Fruit fly (Drosophila melanogaster) whole organism, embryonic: ENCODE results near the gene ATbp.

Source experiments
- Atf-2 ChIP-seq: fragments of 200-800 bp; sonication (Bioruptor generic); optimal IDR thresholded peaks from 2 replicates; lab custom pipeline; 2016; ENCODE audit warnings: missing biosample characterization, missing genetic modification characterization
- B-H2 ChIP-seq: fragments of 200-800 bp; sonication (Bioruptor generic); optimal IDR thresholded peaks from 2 replicates; lab custom pipeline; 2018; ENCODE audit warnings: missing biosample characterization, mild to moderate bottlenecking, missing genetic modification characterization
- Bgb ChIP-seq: fragments of 200-800 bp; sonication (Bioruptor generic); IDR thresholded peaks from 2 replicates; pipeline ENCODE4 v1.3.6; 2022; ENCODE audit warnings: missing biosample characterization, missing genetic modification characterization; ENCODE audit not compliant: partially characterized antibody
- CG10274 ChIP-seq: fragments of 200-800 bp; sonication (Bioruptor generic); optimal IDR thresholded peaks from 3 replicates; lab custom pipeline; 2017; ENCODE audit warnings: missing biosample characterization, mild to moderate bottlenecking, missing genetic modification characterization
- CG10543 ChIP-seq: fragments of 200-800 bp; sonication (Bioruptor generic); optimal IDR thresholded peaks from 3 replicates; lab custom pipeline; 2017; ENCODE audit warnings: missing biosample characterization, mild to moderate bottlenecking, missing genetic modification characterization, moderate library complexity
- CG11085 ChIP-seq: fragments of 200-800 bp; sonication (Bioruptor generic); IDR thresholded peaks from 2 replicates; pipeline ENCODE4 v1.3.6; 2022; ENCODE audit warnings: missing biosample characterization, missing genetic modification characterization
- CG12769 ChIP-seq: fragments of 200-800 bp; sonication (Bioruptor generic); optimal IDR thresholded peaks from 2 replicates; lab custom pipeline; 2019; ENCODE audit warnings: missing biosample characterization, mild to moderate bottlenecking, missing genetic modification characterization, moderate library complexity
- CG13287 ChIP-seq: fragments of 200-800 bp; sonication (Bioruptor generic); IDR thresholded peaks from 2 replicates; pipeline ENCODE4 v1.3.6; 2022; ENCODE audit warnings: missing biosample characterization, missing genetic modification characterization; ENCODE audit not compliant: partially characterized antibody
- CG13775 ChIP-seq: fragments of 200-800 bp; sonication (Bioruptor generic); optimal IDR thresholded peaks from 3 replicates; lab custom pipeline; 2017; ENCODE audit warnings: missing biosample characterization, mild to moderate bottlenecking, missing genetic modification characterization
- CG15514 ChIP-seq: fragments of 200-800 bp; sonication (Bioruptor generic); optimal IDR thresholded peaks from 3 replicates; lab custom pipeline; 2017; ENCODE audit warnings: missing biosample characterization, missing genetic modification characterization, mild to moderate bottlenecking, moderate library complexity, missing genetic modification reagents
- CG15696 ChIP-seq: fragments of 200-800 bp; sonication (Bioruptor generic); optimal IDR thresholded peaks from 2 replicates; lab custom pipeline; 2019; ENCODE audit warnings: missing biosample characterization, mild to moderate bottlenecking, missing genetic modification characterization, moderate library complexity
- CG2120 ChIP-seq: fragments of 200-800 bp; sonication (Bioruptor generic); optimal IDR thresholded peaks from 3 replicates; lab custom pipeline; 2016; ENCODE audit warnings: missing biosample characterization, missing genetic modification characterization
- CG3281 ChIP-seq: fragments of 200-800 bp; sonication (Bioruptor generic); optimal IDR thresholded peaks from 3 replicates; lab custom pipeline; 2017; ENCODE audit warnings: missing biosample characterization, mild to moderate bottlenecking, missing genetic modification characterization
- CG34422 ChIP-seq: fragments of 200-800 bp; sonication (Bioruptor generic); IDR thresholded peaks from 3 replicates; pipeline ENCODE4 v1.3.6; 2022; ENCODE audit warnings: missing biosample characterization, missing genetic modification characterization
- CG4282 ChIP-seq: fragments of 200-800 bp; sonication (Bioruptor generic); optimal IDR thresholded peaks from 2 replicates; lab custom pipeline; 2016; ENCODE audit warnings: missing biosample characterization, missing genetic modification characterization
- CG4707 ChIP-seq: fragments of 200-800 bp; sonication (Bioruptor generic); optimal IDR thresholded peaks from 2 replicates; lab custom pipeline; 2018; ENCODE audit warnings: missing biosample characterization, mild to moderate bottlenecking, missing genetic modification characterization, moderate library complexity
- CG5953 ChIP-seq: fragments of 200-800 bp; sonication (Bioruptor generic); IDR thresholded peaks from 2 replicates; pipeline ENCODE4 v1.3.6; 2022; ENCODE audit warnings: missing biosample characterization, missing genetic modification characterization
- CG7357 ChIP-seq: fragments of 200-800 bp; sonication (Bioruptor generic); IDR thresholded peaks from 3 replicates; pipeline ENCODE4 v1.3.6; 2022; ENCODE audit warnings: missing biosample characterization, missing genetic modification characterization
- CG7556 ChIP-seq: fragments of 200-800 bp; sonication (Bioruptor generic); optimal IDR thresholded peaks from 2 replicates; lab custom pipeline; 2017; ENCODE audit warnings: missing biosample characterization, mild to moderate bottlenecking, missing genetic modification characterization
- CG7963 ChIP-seq: fragments of 200-800 bp; sonication (Bioruptor generic); IDR thresholded peaks from 3 replicates; pipeline ENCODE4 v1.3.6; 2022; ENCODE audit warnings: missing biosample characterization, missing genetic modification characterization; ENCODE audit not compliant: partially characterized antibody
- CG8478 ChIP-seq: fragments of >200 bp; optimal IDR thresholded peaks from 2 replicates; lab custom pipeline; 2018
- CG9797 ChIP-seq: fragments of 200-800 bp; sonication (Bioruptor generic); optimal IDR thresholded peaks from 3 replicates; lab custom pipeline; 2018; ENCODE audit warnings: missing biosample characterization, mild to moderate bottlenecking, missing genetic modification characterization
- Ets65A ChIP-seq: fragments of 200-800 bp; sonication (Bioruptor generic); peaks from one replicate; lab custom pipeline; 2016; ENCODE audit warnings: missing biosample characterization, missing genetic modification characterization
- HLHmδ ChIP-seq: fragments of 200-800 bp; sonication (Bioruptor generic); optimal IDR thresholded peaks from 2 replicates; lab custom pipeline; 2018; ENCODE audit warnings: missing biosample characterization, mild to moderate bottlenecking, missing genetic modification characterization, moderate library complexity
- Med ChIP-seq: fragments of 200-800 bp; sonication (Bioruptor generic); peaks from one replicate; lab custom pipeline; 2016; ENCODE audit warnings: missing biosample characterization, missing genetic modification characterization, mild to moderate bottlenecking, inconsistent platforms, moderate library complexity
- Meics ChIP-seq: fragments of 200-800 bp; sonication (Bioruptor generic); optimal IDR thresholded peaks from 2 replicates; lab custom pipeline; 2017; ENCODE audit warnings: missing biosample characterization, mild to moderate bottlenecking, missing genetic modification characterization
- NFAT ChIP-seq: fragments of 200-800 bp; sonication (Bioruptor generic); IDR thresholded peaks from 2 replicates; pipeline ENCODE4 v1.3.6; 2022; ENCODE audit warnings: missing biosample characterization, missing genetic modification characterization
- PHDP ChIP-seq: fragments of 200-800 bp; sonication (Bioruptor generic); optimal IDR thresholded peaks from 3 replicates; lab custom pipeline; 2018; ENCODE audit warnings: missing biosample characterization, mild to moderate bottlenecking, missing genetic modification characterization, moderate library complexity
- YL-1 ChIP-seq: fragments of 200-800 bp; sonication (Bioruptor generic); optimal IDR thresholded peaks from 3 replicates; lab custom pipeline; 2017; ENCODE audit warnings: missing biosample characterization, mild to moderate bottlenecking, missing genetic modification characterization
- ase ChIP-seq: fragments of 200-800 bp; sonication (Bioruptor generic); IDR thresholded peaks from 3 replicates; pipeline ENCODE4 v1.3.6; 2022; ENCODE audit warnings: missing biosample characterization, missing genetic modification characterization
- bab2 ChIP-seq: fragments of 200-800 bp; sonication (Bioruptor generic); optimal IDR thresholded peaks from 2 replicates; lab custom pipeline; 2016; ENCODE audit warnings: missing biosample characterization, missing genetic modification characterization
- bcd ChIP-seq: fragments of 200-800 bp; sonication (Bioruptor generic); optimal IDR thresholded peaks from 2 replicates; lab custom pipeline; 2017; ENCODE audit warnings: missing biosample characterization, mild to moderate bottlenecking, missing genetic modification characterization
- btn ChIP-seq: fragments of 200-800 bp; sonication (Bioruptor generic); optimal IDR thresholded peaks from 2 replicates; lab custom pipeline; 2016; ENCODE audit warnings: missing biosample characterization, missing genetic modification characterization
- chif ChIP-seq, 2 experiments: fragments of 200-800 bp; sonication (Bioruptor generic); optimal IDR thresholded peaks; 3 replicates each; lab custom pipeline; 2016; ENCODE audit warnings: missing biosample characterization in 2 of 2, missing genetic modification characterization in 2 of 2
- crol ChIP-seq: fragments of 200-800 bp; sonication (Bioruptor generic); IDR thresholded peaks from 2 replicates; pipeline ENCODE4 v1.3.6; 2022; ENCODE audit warnings: missing biosample characterization, missing genetic modification characterization
- cwo ChIP-seq: fragments of 200-800 bp; sonication (Bioruptor generic); optimal IDR thresholded peaks from 3 replicates; lab custom pipeline; 2017; ENCODE audit warnings: missing biosample characterization, missing genetic modification characterization, mild to moderate bottlenecking, moderate library complexity, missing genetic modification reagents
- danr ChIP-seq: fragments of 200-800 bp; sonication (Bioruptor generic); IDR thresholded peaks from 2 replicates; pipeline ENCODE4 v1.3.6; 2022; ENCODE audit warnings: missing biosample characterization, missing genetic modification characterization
- fd3F ChIP-seq: fragments of 200-800 bp; sonication (Bioruptor generic); optimal IDR thresholded peaks from 2 replicates; lab custom pipeline; 2018; ENCODE audit warnings: missing biosample characterization, mild to moderate bottlenecking, missing genetic modification characterization, moderate library complexity
- gem ChIP-seq: fragments of 200-800 bp; sonication (Bioruptor generic); optimal IDR thresholded peaks from 2 replicates; lab custom pipeline; 2019; ENCODE audit warnings: missing biosample characterization, mild to moderate bottlenecking, missing genetic modification characterization, moderate library complexity
- klu ChIP-seq: fragments of 200-800 bp; sonication (Bioruptor generic); IDR thresholded peaks from 2 replicates; pipeline ENCODE4 v1.3.6; 2022; ENCODE audit warnings: missing biosample characterization, missing genetic modification characterization
- nom ChIP-seq: fragments of 200-800 bp; sonication (Bioruptor generic); optimal IDR thresholded peaks from 2 replicates; lab custom pipeline; 2017; ENCODE audit warnings: missing biosample characterization, missing genetic modification characterization, mild to moderate bottlenecking, moderate library complexity, missing genetic modification reagents
- oc ChIP-seq: fragments of 200-800 bp; sonication (Bioruptor generic); optimal IDR thresholded peaks from 2 replicates; lab custom pipeline; 2018; ENCODE audit warnings: missing biosample characterization, mild to moderate bottlenecking, missing genetic modification characterization, moderate library complexity
- odd ChIP-seq: fragments of 200-800 bp; sonication (Bioruptor generic); optimal IDR thresholded peaks from 2 replicates; lab custom pipeline; 2017; ENCODE audit warnings: missing biosample characterization, mild to moderate bottlenecking, missing genetic modification characterization
- row ChIP-seq: fragments of 200-800 bp; sonication (Bioruptor generic); IDR thresholded peaks from 3 replicates; pipeline ENCODE4 v1.3.6; 2022; ENCODE audit warnings: missing biosample characterization, missing genetic modification characterization
- schlank ChIP-seq: fragments of 200-800 bp; sonication (Bioruptor generic); optimal IDR thresholded peaks from 2 replicates; lab custom pipeline; 2018; ENCODE audit warnings: missing biosample characterization, mild to moderate bottlenecking, missing genetic modification characterization
- sens ChIP-seq: fragments of 200-800 bp; sonication (Bioruptor generic); peaks from one replicate; lab custom pipeline; 2016; ENCODE audit warnings: missing biosample characterization, missing genetic modification characterization
- sisA ChIP-seq: fragments of 200-800 bp; sonication (Bioruptor generic); IDR thresholded peaks from 2 replicates; pipeline ENCODE4 v1.3.6; 2022; ENCODE audit warnings: missing biosample characterization, missing genetic modification characterization
- slbo ChIP-seq: fragments of 200-800 bp; sonication (Bioruptor generic); IDR thresholded peaks from 2 replicates; pipeline ENCODE4 v1.3.6; 2022; ENCODE audit warnings: missing biosample characterization, missing genetic modification characterization
- tll ChIP-seq, 2 experiments: fragments of 200-800 bp in 1 of 2; fragments of >200 bp in 1 of 2; sonication (Bioruptor generic) in 1 of 2; optimal IDR thresholded peaks; 2 replicates each; lab custom pipeline; 2017 to 2019; ENCODE audit warnings: missing biosample characterization in 2 of 2, missing genetic modification characterization in 2 of 2, mild to moderate bottlenecking in 1 of 2, moderate library complexity in 1 of 2
- tna ChIP-seq: fragments of 200-800 bp; sonication (Bioruptor generic); IDR thresholded peaks from 2 replicates; pipeline ENCODE4 v1.3.6; 2022; ENCODE audit warnings: missing biosample characterization, missing genetic modification characterization; ENCODE audit not compliant: partially characterized antibody
- unpg ChIP-seq: fragments of 200-800 bp; sonication (Bioruptor generic); optimal IDR thresholded peaks from 3 replicates; lab custom pipeline; 2018; ENCODE audit warnings: missing biosample characterization, mild to moderate bottlenecking, missing genetic modification characterization, moderate library complexity
- wor ChIP-seq: fragments of 200-800 bp; sonication (Bioruptor generic); IDR thresholded peaks from 2 replicates; pipeline ENCODE4 v1.3.6; 2022; ENCODE audit warnings: missing biosample characterization, missing genetic modification characterization

Gene ATbp

DNA sequence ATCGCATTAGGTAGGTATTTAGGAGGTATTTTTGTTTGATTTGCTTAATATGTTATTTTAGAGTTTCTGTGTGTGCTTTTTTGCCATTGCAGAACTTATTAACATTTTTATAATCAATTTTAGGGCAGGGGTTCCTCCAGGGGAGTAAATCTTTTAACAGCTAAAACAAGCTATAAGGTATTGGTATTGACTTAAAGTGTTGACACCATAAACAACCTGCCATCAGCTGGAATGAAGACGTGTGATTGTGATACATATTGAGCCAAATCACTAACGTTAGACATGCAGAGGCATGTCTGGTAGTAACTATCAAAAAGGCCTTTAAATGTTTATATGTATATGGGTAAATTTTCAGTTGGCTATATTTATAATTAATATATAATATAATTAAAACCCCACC, 14.0 kb upstream of the ATbp start (continued):
- TF ChIP-seq bab2 (peak; percentile 10), CG13775 (GFP tag; lab: Kevin White, UChicago) (no peak), nom (no peak), CG7556 (GFP tag; lab: Kevin White, UChicago) (no peak), CG9797 (GFP tag; lab: Kevin White, UChicago) (no peak), CG4282 (no peak), CG12769 (tag; lab: Kevin White, UChicago) (peak; percentile 9), klu (GFP tag; lab: Robert Waterston, UW) (no peak), Med (peak; percentile 83), CG13287 (no peak), YL-1 (no peak), tll (GFP tag; optimal IDR thresholded peaks at IDR 0.05; lab: Kevin White, UChicago) (no peak), cwo (GFP tag; lab: Kevin White, UChicago) (no peak), Meics (peak; percentile 13), fd3F (peak; percentile 27), Bgb (GFP tag; lab: Robert Waterston, UW) (no peak), CG7963 (GFP tag; lab: Robert Waterston, UW) (no peak), gem (tag; lab: Kevin White, UChicago) (no peak), oc (no peak), schlank (tag; lab: Kevin White, UChicago) (no peak), ase (GFP tag; lab: Robert Waterston, UW) (no peak), CG34422 (GFP tag; lab: Robert Waterston, UW) (no peak), CG10543 (peak; percentile 20), CG11085 (GFP tag; lab: Robert Waterston, UW) (no peak), Atf-2 (GFP tag; lab: Kevin White, UChicago) (no peak), CG8478 (lab: Kevin White, UChicago) (no peak), CG15514 (GFP tag; lab: Kevin White, UChicago) (peak; percentile 9), CG3281 (peak; percentile 31), NFAT (GFP tag; lab: Robert Waterston, UW) (no peak), btn (GFP tag; lab: Kevin White, UChicago) (no peak), unpg (GFP tag; lab: Kevin White, UChicago) (no peak), tna (no peak), CG5953 (GFP tag; lab: Robert Waterston, UW) (no peak), wor (GFP tag; lab: Robert Waterston, UW) (no peak), PHDP (peak; percentile 7), HLHmδ (GFP tag; lab: Kevin White, UChicago) (no peak), CG4707 (no peak), sens (GFP tag; lab: Kevin White, UChicago) (no peak), odd (GFP tag; lab: Kevin White, UChicago) (no peak), CG7357 (GFP tag; lab: Robert Waterston, UW) (no peak), B-H2 (GFP tag; lab: Kevin White, UChicago) (no peak), danr (GFP tag; lab: Robert Waterston, UW) (no peak), sisA (no peak), CG10274 (no peak), chif (GFP tag; optimal IDR thresholded peaks at IDR 0.05; lab: Kevin White, UChicago) (no peak), bcd (GFP tag; lab: Kevin White, UChicago) (no peak), crol (GFP tag; lab: Robert Waterston, UW) (no peak), slbo (no peak), Ets65A (GFP tag; lab: Kevin White, UChicago) (no peak), CG2120 (GFP tag; lab: Kevin White, UChicago) (peak; percentile 26), CG15696 (tag; lab: Kevin White, UChicago) (no peak), row (GFP tag; lab: Robert Waterston, UW) (no peak)
